Fruit fly (Drosophila melanogaster) whole organism, embryonic: Measurements from ENCODE around the gene Chd64.

Source experiments
- ATbp ChIP-seq: fragments of 200-800 bp; sonication (Bioruptor generic); optimal IDR thresholded peaks from 2 replicates; lab custom pipeline; 2017; ENCODE audit warnings: missing biosample characterization, mild to moderate bottlenecking, missing genetic modification characterization, missing genetic modification reagents
- C15 ChIP-seq: fragments of 200-800 bp; sonication (Bioruptor generic); IDR thresholded peaks from 3 replicates; pipeline ENCODE4 v1.3.6; 2022; ENCODE audit warnings: missing biosample characterization, missing genetic modification characterization
- CG10147 ChIP-seq: fragments of 200-800 bp; sonication (Bioruptor generic); optimal IDR thresholded peaks from 2 replicates; lab custom pipeline; 2019; ENCODE audit warnings: missing biosample characterization, mild to moderate bottlenecking, missing genetic modification characterization, moderate library complexity
- CG10209 ChIP-seq: fragments of 200-800 bp; sonication (Bioruptor generic); optimal IDR thresholded peaks from 3 replicates; lab custom pipeline; 2017; ENCODE audit warnings: missing biosample characterization, mild to moderate bottlenecking, missing genetic modification characterization, missing genetic modification reagents
- CG10366 ChIP-seq: fragments of 200-800 bp; sonication (Bioruptor generic); IDR thresholded peaks from 2 replicates; pipeline ENCODE4 v1.3.6; 2022; ENCODE audit warnings: missing biosample characterization, missing genetic modification characterization
- CG10979 ChIP-seq: fragments of 200-800 bp; sonication (Bioruptor generic); optimal IDR thresholded peaks from 2 replicates; lab custom pipeline; 2018; ENCODE audit warnings: missing biosample characterization, mild to moderate bottlenecking, missing genetic modification characterization, moderate library complexity
- CG11456 ChIP-seq: fragments of 200-800 bp; sonication (Bioruptor generic); IDR thresholded peaks from 3 replicates; pipeline ENCODE4 v1.3.6; 2022; ENCODE audit warnings: missing biosample characterization, missing genetic modification characterization
- CG11504 ChIP-seq: fragments of 200-800 bp; sonication (Bioruptor generic); optimal IDR thresholded peaks from 3 replicates; lab custom pipeline; 2019; ENCODE audit warnings: missing biosample characterization, mild to moderate bottlenecking, missing genetic modification characterization, moderate library complexity
- CG15073 ChIP-seq: fragments of 200-800 bp; sonication (Bioruptor generic); optimal IDR thresholded peaks from 2 replicates; lab custom pipeline; 2016; ENCODE audit warnings: missing biosample characterization, missing genetic modification characterization
- CG3838 ChIP-seq: fragments of 200-800 bp; sonication (Bioruptor generic); optimal IDR thresholded peaks from 3 replicates; lab custom pipeline; 2016; ENCODE audit warnings: missing biosample characterization, missing genetic modification characterization
- CG3847 ChIP-seq: fragments of 200-800 bp; sonication (Bioruptor generic); IDR thresholded peaks from 2 replicates; pipeline ENCODE4 v1.3.6; 2022; ENCODE audit warnings: missing biosample characterization, missing genetic modification characterization
- CG42726 ChIP-seq: fragments of 200-800 bp; sonication (Bioruptor generic); IDR thresholded peaks from 2 replicates; pipeline ENCODE4 v1.3.6; 2022; ENCODE audit warnings: missing biosample characterization, missing genetic modification characterization; ENCODE audit not compliant: partially characterized antibody
- CG4424 ChIP-seq: fragments of 200-800 bp; sonication (Bioruptor generic); optimal IDR thresholded peaks from 3 replicates; lab custom pipeline; 2016; ENCODE audit warnings: missing biosample characterization, missing genetic modification characterization
- CG5180 ChIP-seq: fragments of 200-800 bp; sonication (Bioruptor generic); optimal IDR thresholded peaks from 3 replicates; lab custom pipeline; 2017; ENCODE audit warnings: missing biosample characterization, missing genetic modification characterization, mild to moderate bottlenecking, moderate library complexity, missing genetic modification reagents
- CG8388 ChIP-seq: fragments of 200-800 bp; sonication (Bioruptor generic); optimal IDR thresholded peaks from 2 replicates; lab custom pipeline; 2019; ENCODE audit warnings: missing biosample characterization, mild to moderate bottlenecking, missing genetic modification characterization, moderate library complexity
- CG9817 ChIP-seq: fragments of 200-800 bp; sonication (Bioruptor generic); optimal IDR thresholded peaks from 2 replicates; lab custom pipeline; 2018; ENCODE audit warnings: missing biosample characterization, mild to moderate bottlenecking, missing genetic modification characterization, moderate library complexity
- CG9932 ChIP-seq: fragments of 200-800 bp; sonication (Bioruptor generic); IDR thresholded peaks from 2 replicates; pipeline ENCODE4 v1.3.6; 2022; ENCODE audit warnings: missing biosample characterization, missing genetic modification characterization
- CTCF ChIP-seq: fragments of 200-800 bp; sonication (Bioruptor generic); optimal IDR thresholded peaks from 2 replicates; lab custom pipeline; 2017; ENCODE audit warnings: missing biosample characterization, mild to moderate bottlenecking, missing genetic modification characterization, moderate library complexity
- D19A ChIP-seq: fragments of 200-800 bp; optimal IDR thresholded peaks from 3 replicates; lab custom pipeline; 2019; ENCODE audit warnings: missing biosample characterization, mild to moderate bottlenecking, missing genetic modification characterization, moderate library complexity
- ERR ChIP-seq: fragments of 200-800 bp; sonication (Bioruptor generic); optimal IDR thresholded peaks from 2 replicates; lab custom pipeline; 2016; ENCODE audit warnings: missing biosample characterization, missing genetic modification characterization
- Ets65A ChIP-seq: fragments of 200-800 bp; sonication (Bioruptor generic); peaks from one replicate; lab custom pipeline; 2016; ENCODE audit warnings: missing biosample characterization, missing genetic modification characterization
- Fer3 ChIP-seq: fragments of 200-800 bp; sonication (Bioruptor generic); optimal IDR thresholded peaks from 2 replicates; lab custom pipeline; 2018; ENCODE audit warnings: missing biosample characterization, mild to moderate bottlenecking, missing genetic modification characterization, moderate library complexity
- H15 ChIP-seq: fragments of 200-800 bp; sonication (Bioruptor generic); IDR thresholded peaks from 3 replicates; pipeline ENCODE4 v1.3.6; 2022; ENCODE audit warnings: missing biosample characterization, missing genetic modification characterization
- HHEX ChIP-seq: fragments of 200-800 bp; sonication (Bioruptor generic); optimal IDR thresholded peaks from 3 replicates; lab custom pipeline; 2017; ENCODE audit warnings: missing biosample characterization, mild to moderate bottlenecking, missing genetic modification characterization, missing genetic modification reagents
- Hr39 ChIP-seq: fragments of >200 bp; optimal IDR thresholded peaks from 2 replicates; lab custom pipeline; 2017
- Kr ChIP-seq: fragments of 200-800 bp; sonication (Bioruptor generic); optimal IDR thresholded peaks from 2 replicates; lab custom pipeline; 2017; ENCODE audit warnings: missing biosample characterization, mild to moderate bottlenecking, missing genetic modification characterization
- Med ChIP-seq: fragments of 200-800 bp; sonication (Bioruptor generic); peaks from one replicate; lab custom pipeline; 2016; ENCODE audit warnings: missing biosample characterization, missing genetic modification characterization, mild to moderate bottlenecking, inconsistent platforms, moderate library complexity
- Meics ChIP-seq: fragments of 200-800 bp; sonication (Bioruptor generic); optimal IDR thresholded peaks from 2 replicates; lab custom pipeline; 2017; ENCODE audit warnings: missing biosample characterization, mild to moderate bottlenecking, missing genetic modification characterization
- Optix ChIP-seq: fragments of 200-800 bp; sonication (Bioruptor generic); IDR thresholded peaks from 3 replicates; pipeline ENCODE4 v1.3.6; 2022; ENCODE audit warnings: missing biosample characterization, missing genetic modification characterization
- Rx ChIP-seq: fragments of 200-800 bp; sonication (Bioruptor generic); IDR thresholded peaks from 2 replicates; pipeline ENCODE4 v1.3.6; 2022; ENCODE audit warnings: missing biosample characterization, missing genetic modification characterization
- Stat92E ChIP-seq, 3 experiments: fragments of >200 bp in 2 of 3; fragments of 200-800 bp in 1 of 3; sonication (Bioruptor generic) in 1 of 3; optimal IDR thresholded peaks; 2 replicates each; lab custom pipeline; 2017 to 2019; ENCODE audit warnings: missing biosample characterization in 3 of 3, missing genetic modification characterization in 3 of 3, mild to moderate bottlenecking in 1 of 3, moderate library complexity in 1 of 3
- ac ChIP-seq: fragments of 200-800 bp; sonication (Bioruptor generic); optimal IDR thresholded peaks from 3 replicates; lab custom pipeline; 2017; ENCODE audit warnings: missing biosample characterization, mild to moderate bottlenecking, missing genetic modification characterization
- cad ChIP-seq: fragments of >200 bp; optimal IDR thresholded peaks from 2 replicates; lab custom pipeline; 2017; ENCODE audit warnings: missing biosample characterization, missing genetic modification characterization
- eve ChIP-seq, 2 experiments: fragments of >200 bp; optimal IDR thresholded peaks; 2 replicates each; lab custom pipeline; 2017; ENCODE audit warnings: missing biosample characterization in 2 of 2, missing genetic modification characterization in 2 of 2
- fd3F ChIP-seq: fragments of 200-800 bp; sonication (Bioruptor generic); optimal IDR thresholded peaks from 2 replicates; lab custom pipeline; 2018; ENCODE audit warnings: missing biosample characterization, mild to moderate bottlenecking, missing genetic modification characterization, moderate library complexity
- fu2 ChIP-seq: fragments of 200-800 bp; sonication (Bioruptor generic); optimal IDR thresholded peaks from 2 replicates; lab custom pipeline; 2016; ENCODE audit warnings: missing biosample characterization, missing genetic modification characterization
- grau ChIP-seq: fragments of 200-800 bp; optimal IDR thresholded peaks from 3 replicates; lab custom pipeline; 2019; ENCODE audit warnings: missing biosample characterization, mild to moderate bottlenecking, missing genetic modification characterization, moderate library complexity
- gt ChIP-seq: fragments of 200-800 bp; sonication (Bioruptor generic); IDR thresholded peaks from 2 replicates; pipeline ENCODE4 v1.3.6; 2022; ENCODE audit warnings: missing biosample characterization, missing genetic modification characterization
- ind ChIP-seq: fragments of 200-800 bp; sonication (Bioruptor generic); optimal IDR thresholded peaks from 3 replicates; lab custom pipeline; 2016; ENCODE audit warnings: missing biosample characterization, missing genetic modification characterization
- inv ChIP-seq: fragments of 200-800 bp; sonication (Bioruptor generic); IDR thresholded peaks from 2 replicates; pipeline ENCODE4 v1.3.6; 2022; ENCODE audit warnings: missing biosample characterization, missing genetic modification characterization; ENCODE audit not compliant: partially characterized antibody
- kni ChIP-seq: fragments of 200-800 bp; sonication (Bioruptor generic); optimal IDR thresholded peaks from 3 replicates; lab custom pipeline; 2017; ENCODE audit warnings: mild to moderate bottlenecking, missing biosample characterization, missing genetic modification reagents, missing genetic modification characterization
- mld ChIP-seq: fragments of 200-800 bp; sonication (Bioruptor generic); IDR thresholded peaks from 3 replicates; pipeline ENCODE4 v1.3.6; 2022; ENCODE audit warnings: missing biosample characterization, missing genetic modification characterization; ENCODE audit not compliant: partially characterized antibody
- pros ChIP-seq: fragments of 200-800 bp; sonication (Bioruptor generic); optimal IDR thresholded peaks from 3 replicates; lab custom pipeline; 2019; ENCODE audit warnings: missing biosample characterization, mild to moderate bottlenecking, missing genetic modification characterization, moderate library complexity
- slbo ChIP-seq: fragments of 200-800 bp; sonication (Bioruptor generic); IDR thresholded peaks from 2 replicates; pipeline ENCODE4 v1.3.6; 2022; ENCODE audit warnings: missing biosample characterization, missing genetic modification characterization
- sob ChIP-seq: fragments of 200-800 bp; sonication (Bioruptor generic); IDR thresholded peaks from 2 replicates; pipeline ENCODE4 v1.3.6; 2022; ENCODE audit warnings: missing biosample characterization, missing genetic modification characterization
- zfh1 ChIP-seq: fragments of 200-800 bp; sonication (Bioruptor generic); IDR thresholded peaks from 3 replicates; pipeline ENCODE4 v1.3.6; 2022; ENCODE audit warnings: missing biosample characterization, missing genetic modification characterization

Chd64 gene

dm6 chr3L:4128579-4128978, 6.4 kb upstream of the Chd64 start (continued):
- TF ChIP-seq gt (GFP tag; lab: Robert Waterston, UW) (no peak), CG10209 (GFP tag; lab: Kevin White, UChicago) (no peak), HHEX (no peak), CG3847 (GFP tag; lab: Robert Waterston, UW) (no peak), inv (GFP tag; lab: Robert Waterston, UW) (no peak), CG15073 (GFP tag; lab: Kevin White, UChicago) (no peak), Optix (GFP tag; lab: Robert Waterston, UW) (no peak), Meics (GFP tag; lab: Kevin White, UChicago) (no peak), pros (GFP tag; lab: Kevin White, UChicago) (no peak), CG10366 (GFP tag; lab: Robert Waterston, UW) (no peak), ind (GFP tag; lab: Kevin White, UChicago) (no peak), CG4424 (GFP tag; lab: Kevin White, UChicago) (no peak), Kr (no peak), mld (GFP tag; lab: Robert Waterston, UW) (no peak), Rx (GFP tag; lab: Robert Waterston, UW) (no peak), Hr39 (lab: Kevin White, UChicago) (peak; percentile 52), CTCF (GFP tag; lab: Kevin White, UChicago) (no peak), fu2 (GFP tag; lab: Kevin White, UChicago) (no peak), zfh1 (GFP tag; lab: Robert Waterston, UW) (no peak), slbo (GFP tag; lab: Robert Waterston, UW) (peak; percentile 31; the same call in 1 of the 2 replicates)

- TF ChIP-seq CG9932 (GFP tag; lab: Robert Waterston, UW) (0 out of 2 replicates have a peak, but pooled peaks have one; percentile 9), H15 (GFP tag; lab: Robert Waterston, UW) (no peak), Ets65A (peak; percentile 82), Med (peak; percentile 52), cad (no peak), Fer3 (no peak)
Observed at dm6 chr3L:4125709-4126108, 3.5 kb upstream of the Chd64 start.

- peak; percentile 50 for TF ChIP-seq grau (tag; lab: Kevin White, UChicago)
- no peak for TF ChIP-seq CG11504 (tag; lab: Kevin White, UChicago)
- TF ChIP-seq Stat92E (GFP tag; optimal IDR thresholded peaks at IDR 0.05; lab: Kevin White, UChicago) = no peak
- peak in 1 of 2 experiments; percentile 58 for TF ChIP-seq eve (GFP tag; optimal IDR thresholded peaks at IDR 0.05; lab: Kevin White, UChicago)
Observed at dm6 chr3L:4121589-4121988, 599 bp downstream of the Chd64 start.

- TF ChIP-seq kni = no peak
- no peak for TF ChIP-seq ATbp (GFP tag; lab: Kevin White, UChicago)
- TF ChIP-seq CG10979 (tag; lab: Kevin White, UChicago) = no peak
- no peak for TF ChIP-seq CG10147 (GFP tag; lab: Kevin White, UChicago)
- no peak for TF ChIP-seq eve (GFP tag; optimal IDR thresholded peaks at IDR 0.05; lab: Kevin White, UChicago)
- peak; percentile 84 for TF ChIP-seq D19A (tag; lab: Kevin White, UChicago)
- no peak for TF ChIP-seq CG8388
- TF ChIP-seq CG42726 (GFP tag; lab: Robert Waterston, UW) = no peak
- TF ChIP-seq CG11456 (GFP tag; lab: Robert Waterston, UW) = no peak
- no peak for TF ChIP-seq fd3F (GFP tag; lab: Kevin White, UChicago)
- no peak for TF ChIP-seq CG5180 (GFP tag; lab: Kevin White, UChicago)
- no peak for TF ChIP-seq C15 (GFP tag; lab: Robert Waterston, UW)
- no peak for TF ChIP-seq ac (GFP tag; lab: Kevin White, UChicago)
- TF ChIP-seq CG3838 (GFP tag; lab: Kevin White, UChicago) = no peak
- TF ChIP-seq CG9817 = no peak
- TF ChIP-seq ERR (GFP tag; lab: Kevin White, UChicago) = no peak
- TF ChIP-seq sob (GFP tag; lab: Robert Waterston, UW) = no peak
Observed at dm6 chr3L:4120358-4121349, 1.5 kb downstream of the Chd64 start.
